Worm (Caenorhabditis elegans) whole organism, mixed stage, embryonic: ENCODE measurements around the gene F26A10.2.

Experiments
- ces-1 ChIP-seq: fragments of 150-350 bp; optimal IDR thresholded peaks from 2 replicates; lab custom pipeline; 2014; ENCODE audit warnings: missing biosample characterization, missing genetic modification reagents, missing genetic modification characterization
- elt-3 ChIP-seq: fragments of 150-350 bp; optimal IDR thresholded peaks from 2 replicates; lab custom pipeline; 2014; ENCODE audit warnings: missing biosample characterization, missing genetic modification characterization
- flh-1 ChIP-seq: fragments of 200-800 bp; sonication (Bioruptor generic); optimal IDR thresholded peaks from 2 replicates; lab custom pipeline; 2018; ENCODE audit warnings: mild to moderate bottlenecking, missing genetic modification characterization, moderate library complexity, missing compliant biosample characterization
- lsy-2 ChIP-seq: fragments of 150-350 bp; optimal IDR thresholded peaks from 2 replicates; lab custom pipeline; 2014; ENCODE audit warnings: missing biosample characterization, missing genetic modification characterization
- mab-5 ChIP-seq: fragments of 150-350 bp; optimal IDR thresholded peaks from 2 replicates; lab custom pipeline; 2014; ENCODE audit warnings: missing biosample characterization, missing genetic modification characterization
- mep-1 ChIP-seq: fragments of 150-350 bp; optimal IDR thresholded peaks from 2 replicates; lab custom pipeline; 2017; ENCODE audit warnings: missing biosample characterization, missing genetic modification reagents, missing genetic modification characterization, inconsistent platforms
- mls-2 ChIP-seq: sonication (generic microtip); optimal IDR thresholded peaks from 2 replicates; lab custom pipeline; 2016; ENCODE audit warnings: mild to moderate bottlenecking, missing genetic modification characterization, moderate library complexity, missing compliant biosample characterization
- nhr-237 ChIP-seq: fragments of 150-350 bp; optimal IDR thresholded peaks from 2 replicates; lab custom pipeline; 2014; ENCODE audit warnings: missing biosample characterization, missing genetic modification characterization
- nhr-28 ChIP-seq: fragments of 150-350 bp; optimal IDR thresholded peaks from 2 replicates; lab custom pipeline; 2014; ENCODE audit warnings: missing biosample characterization, missing genetic modification characterization
- pha-4 ChIP-seq: fragments of 150-350 bp; optimal IDR thresholded peaks from 2 replicates; lab custom pipeline; 2018; ENCODE audit warnings: missing biosample characterization, missing genetic modification reagents, missing genetic modification characterization
- snpc-4 ChIP-seq: fragments of 150-350 bp; optimal IDR thresholded peaks from 2 replicates; lab custom pipeline; 2014; ENCODE audit warnings: missing biosample characterization, missing genetic modification characterization
- sptf-1 ChIP-seq: sonication (generic microtip); optimal IDR thresholded peaks from 2 replicates; lab custom pipeline; 2017; ENCODE audit warnings: mild to moderate bottlenecking, missing genetic modification characterization, moderate library complexity, missing compliant biosample characterization
- unc-62 ChIP-seq: fragments of 150-350 bp; optimal IDR thresholded peaks from 2 replicates; lab custom pipeline; 2014; ENCODE audit warnings: missing biosample characterization, missing genetic modification reagents, missing genetic modification characterization
- ztf-11 ChIP-seq: fragments of 150-350 bp; optimal IDR thresholded peaks from 2 replicates; lab custom pipeline; 2014; ENCODE audit warnings: missing biosample characterization, missing genetic modification characterization

DNA sequence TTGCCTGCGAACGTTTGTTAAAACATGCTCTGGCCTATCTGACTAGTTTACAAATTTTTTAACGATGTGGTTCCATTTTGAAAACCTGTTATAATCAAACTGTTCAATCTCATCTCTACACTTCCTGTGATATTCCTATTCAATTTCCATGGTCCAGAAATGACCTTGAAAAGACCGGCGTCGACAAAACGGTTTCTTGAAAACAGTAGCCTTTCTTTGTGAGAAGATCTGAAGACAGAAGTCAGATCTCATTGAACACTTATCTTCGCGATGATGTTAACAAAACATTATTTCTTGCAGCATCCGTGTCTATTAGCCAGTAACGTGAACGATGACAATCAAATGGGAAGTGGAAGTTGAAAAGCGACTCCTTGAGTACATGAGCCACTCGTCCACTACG lies 48.6 kb downstream of the F26A10.2 start, which contains the start of gene C44E12.1:
- TF ChIP-seq ces-1 (no peak), pha-4 (tag; lab: Kevin White, UChicago) (no peak), sptf-1 (tag; lab: Kevin White, UChicago) (no peak), nhr-237 (tag; lab: Kevin White, UChicago) (no peak), elt-3 (tag; lab: Kevin White, UChicago) (no peak), unc-62 (GFP tag; lab: Kevin White, UChicago) (no peak), mab-5 (tag; lab: Kevin White, UChicago) (no peak), nhr-28 (tag; lab: Kevin White, UChicago) (no peak), flh-1 (GFP tag; lab: Kevin White, UChicago) (no peak), mls-2 (no peak), mep-1 (no peak), ztf-11 (tag; lab: Kevin White, UChicago) (no peak), lsy-2 (tag; lab: Kevin White, UChicago) (no peak), snpc-4 (tag; lab: Kevin White, UChicago) (no peak)
